Worm (Caenorhabditis elegans): ENCODE measurements around the gene pigb-1.

DNA sequence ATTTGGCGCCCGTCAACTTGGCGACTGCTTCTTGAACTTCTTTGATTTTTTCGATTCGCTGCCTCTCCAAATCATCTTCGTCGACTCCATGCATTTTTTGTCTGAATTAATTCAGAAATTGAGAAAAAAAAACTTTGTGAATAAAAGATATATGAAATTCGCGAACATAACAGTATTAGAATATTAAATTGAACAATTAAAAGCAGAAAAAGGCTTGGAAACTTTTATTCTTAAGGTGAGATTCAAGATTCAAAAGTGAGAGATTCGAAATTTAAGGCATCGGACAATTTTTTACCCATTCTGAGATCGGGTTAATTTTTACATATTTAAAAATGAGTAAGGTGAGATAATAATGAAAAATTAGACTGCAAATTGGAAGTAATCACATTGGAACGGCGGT lies 41.1 kb upstream of the pigb-1 start, which contains the start of gene F33G12.3:
- TF ChIP-seq ztf-11 (tag; optimal IDR thresholded peaks at IDR 0.05) (no peak), snpc-4 (tag; optimal IDR thresholded peaks at IDR 0.05) (no peak), blmp-1 (tag; optimal IDR thresholded peaks at IDR 0.05; ENCODE audit: insufficient read depth) (no peak), egl-27 (tag; optimal IDR thresholded peaks at IDR 0.05) (no peak), skn-1 (tag; optimal IDR thresholded peaks at IDR 0.05) (no peak), nhr-237 (tag; optimal IDR thresholded peaks at IDR 0.05) (no peak), nhr-77 (tag; optimal IDR thresholded peaks at IDR 0.05) (no peak), lin-13 (GFP tag; optimal IDR thresholded peaks at IDR 0.05) (no peak)

All from whole organism, L2 larva.